Fruit fly (Drosophila melanogaster) Kc167 (cell line): ENCODE results near the gene CG15754.

Experiments
- Myc ChIP-seq: fragments of >200 bp; optimal IDR thresholded peaks from 2 replicates; lab custom pipeline; 2017; ENCODE audit warnings: missing external identifiers
- Sin3A ChIP-seq: fragments of >200 bp; optimal IDR thresholded peaks from 2 replicates; lab custom pipeline; 2018; ENCODE audit warnings: missing external identifiers
- h ChIP-seq: fragments of >200 bp; optimal IDR thresholded peaks from 3 replicates; lab custom pipeline; 2018; ENCODE audit warnings: missing external identifiers
- insv ChIP-seq: fragments of >200 bp; optimal IDR thresholded peaks from 3 replicates; lab custom pipeline; 2018; ENCODE audit warnings: missing external identifiers
- psq ChIP-seq: fragments of >200 bp; optimal IDR thresholded peaks from 2 replicates; lab custom pipeline; 2017; ENCODE audit warnings: missing external identifiers
- ttk ChIP-seq: sonication (Bioruptor generic); optimal IDR thresholded peaks from 2 replicates; lab custom pipeline; 2017; ENCODE audit warnings: missing external identifiers

dm6 chrX:13529673-13530072, 1.9 kb downstream of the CG15754 start:
- TF ChIP-seq h (lab: Kevin White, UChicago) (no peak), ttk (lab: Kevin White, UChicago) (no peak), Sin3A (no peak), insv (lab: Kevin White, UChicago) (no peak), psq (lab: Kevin White, UChicago) (no peak), Myc (lab: Kevin White, UChicago) (no peak)
